Worm (Caenorhabditis elegans) whole organism, young adult: ENCODE data around the gene F35E8.10.

Experiments
- lag-1 ChIP-seq: fragments of 200-800 bp; sonication (Bioruptor generic); IDR thresholded peaks from 2 replicates; pipeline ENCODE4 v1.3.6; 2022; ENCODE audit warnings: missing genetic modification reagents, missing genetic modification characterization, missing compliant biosample characterization
- nfyb-1 ChIP-seq: fragments of 200-800 bp; sonication (Bioruptor generic); IDR thresholded peaks from 2 replicates; pipeline ENCODE4 v1.3.6; 2022; ENCODE audit warnings: missing genetic modification reagents, missing genetic modification characterization, missing compliant biosample characterization
- pbrm-1 ChIP-seq: fragments of 200-800 bp; sonication (Bioruptor generic); IDR thresholded peaks from 2 replicates; pipeline ENCODE4 v1.3.6; 2022; ENCODE audit warnings: missing genetic modification reagents, missing genetic modification characterization, missing compliant biosample characterization

DNA sequence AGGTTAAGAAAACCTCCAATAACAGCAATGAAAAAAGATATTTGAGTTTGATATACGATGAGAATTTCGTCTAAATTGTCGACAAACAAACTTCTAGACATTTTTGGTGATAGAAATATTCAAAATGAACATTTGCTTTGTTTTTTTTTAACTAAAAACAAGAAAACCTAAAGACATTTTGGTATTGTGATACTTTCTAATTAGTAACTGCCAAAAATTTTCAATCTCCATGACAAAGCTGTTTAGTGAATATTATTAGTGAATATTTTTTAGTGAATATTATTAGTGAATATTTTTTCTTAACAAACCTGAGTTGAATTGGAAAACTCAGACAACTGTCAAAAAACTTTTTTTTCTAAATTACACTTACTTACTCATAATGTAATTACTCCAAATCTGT is 20.1 kb upstream of the F35E8.10 start, which contains the start of gene srw-55:
- TF ChIP-seq pbrm-1 (no peak), nfyb-1 (GFP tag; lab: Robert Waterston, UW) (no peak), lag-1 (GFP tag; lab: Robert Waterston, UW) (no peak)
